Worm (Caenorhabditis elegans) whole organism, L1 larva: ENCODE measurements around the gene fbxb-75.

Source experiments
- C04F5.9 ChIP-seq: sonication (generic microtip); optimal IDR thresholded peaks from 2 replicates; lab custom pipeline; 2016; ENCODE audit warnings: missing genetic modification characterization, missing compliant biosample characterization
- C16A3.4 ChIP-seq: fragments of 150-350 bp; optimal IDR thresholded peaks from 2 replicates; lab custom pipeline; 2014; ENCODE audit warnings: missing biosample characterization, missing genetic modification characterization
- C34B4.2 ChIP-seq: sonication (generic microtip); optimal IDR thresholded peaks from 2 replicates; lab custom pipeline; 2017; ENCODE audit warnings: mild to moderate bottlenecking, missing genetic modification characterization, missing compliant biosample characterization
- F16B12.6 ChIP-seq: fragments of 150-350 bp; optimal IDR thresholded peaks from 2 replicates; lab custom pipeline; 2014; ENCODE audit warnings: missing biosample characterization, missing genetic modification characterization
- aha-1 ChIP-seq: fragments of 150-350 bp; optimal IDR thresholded peaks from 2 replicates; lab custom pipeline; 2014; ENCODE audit warnings: missing biosample characterization, missing genetic modification characterization
- alr-1 ChIP-seq: fragments of 200-800 bp; sonication (Bioruptor generic); optimal IDR thresholded peaks from 2 replicates; lab custom pipeline; 2018; ENCODE audit warnings: borderline replicate concordance, mild to moderate bottlenecking, missing genetic modification characterization, missing compliant biosample characterization
- aly-2 ChIP-seq: fragments of 150-350 bp; optimal IDR thresholded peaks from 2 replicates; lab custom pipeline; 2014; ENCODE audit warnings: missing biosample characterization, missing genetic modification characterization
- ama-1 ChIP-seq: fragments of 150-350 bp; optimal IDR thresholded peaks from 2 replicates; lab custom pipeline; 2014
- ceh-63 ChIP-seq: fragments of 200-800 bp; sonication (Bioruptor generic); optimal IDR thresholded peaks from 2 replicates; lab custom pipeline; 2018; ENCODE audit warnings: mild to moderate bottlenecking, missing genetic modification characterization, missing compliant biosample characterization
- ceh-90 ChIP-seq: sonication (generic microtip); optimal IDR thresholded peaks from 2 replicates; lab custom pipeline; 2016; ENCODE audit warnings: missing genetic modification characterization, missing compliant biosample characterization
- dsc-1 ChIP-seq: sonication (generic microtip); optimal IDR thresholded peaks from 2 replicates; lab custom pipeline; 2016; ENCODE audit warnings: mild to moderate bottlenecking, missing genetic modification characterization, missing compliant biosample characterization
- efl-1 ChIP-seq, 4 experiments: fragments of 150-350 bp; optimal IDR thresholded peaks in 3 of 4; peaks in 1 of 4; 1 replicate in 1 of 4; 2 replicates in 3 of 4; lab custom pipeline; 2014; ENCODE audit warnings: missing biosample characterization in 2 of 4, missing genetic modification characterization in 2 of 4, missing genetic modification reagents in 2 of 4
- efl-3 ChIP-seq: fragments of 200-800 bp; sonication (Bioruptor generic); optimal IDR thresholded peaks from 2 replicates; lab custom pipeline; 2018; ENCODE audit warnings: mild to moderate bottlenecking, missing genetic modification characterization, missing compliant biosample characterization
- egl-27 ChIP-seq, 2 experiments: fragments of 150-350 bp in 1 of 2; sonication (generic microtip); optimal IDR thresholded peaks; 3 replicates each; lab custom pipeline; 2017 to 2018; ENCODE audit warnings: missing biosample characterization in 2 of 2, missing genetic modification characterization in 2 of 2, missing genetic modification reagents in 2 of 2
- elt-2 ChIP-seq: sonication (generic microtip); optimal IDR thresholded peaks from 2 replicates; lab custom pipeline; 2016; ENCODE audit warnings: missing genetic modification characterization, mild to moderate bottlenecking, inconsistent platforms, missing compliant biosample characterization, missing genetic modification reagents
- elt-3 ChIP-seq, 6 experiments: fragments of 150-350 bp in 1 of 6; sonication (generic microtip); optimal IDR thresholded peaks; 2 replicates each; lab custom pipeline; 2017 to 2018; ENCODE audit warnings: missing biosample characterization in 6 of 6, missing genetic modification characterization in 6 of 6, inconsistent platforms in 1 of 6
- ets-5 ChIP-seq: fragments of 200-800 bp; sonication (Bioruptor generic); IDR thresholded peaks from 2 replicates; pipeline ENCODE4 v1.3.6; 2022; ENCODE audit warnings: missing genetic modification characterization, missing compliant biosample characterization
- fkh-8 ChIP-seq: sonication (generic microtip); optimal IDR thresholded peaks from 2 replicates; lab custom pipeline; 2016; ENCODE audit warnings: mild to moderate bottlenecking, missing genetic modification characterization, missing compliant biosample characterization
- hlh-4 ChIP-seq: sonication (generic microtip); optimal IDR thresholded peaks from 2 replicates; lab custom pipeline; 2016; ENCODE audit warnings: mild to moderate bottlenecking, missing genetic modification characterization, missing compliant biosample characterization
- jun-1 ChIP-seq: fragments of 150-350 bp; optimal IDR thresholded peaks from 2 replicates; lab custom pipeline; 2014; ENCODE audit warnings: missing biosample characterization, missing genetic modification reagents, missing genetic modification characterization
- lin-14 ChIP-seq: fragments of 200-800 bp; sonication (Bioruptor generic); optimal IDR thresholded peaks from 2 replicates; lab custom pipeline; 2018; ENCODE audit warnings: mild to moderate bottlenecking, missing genetic modification characterization, moderate library complexity, missing compliant biosample characterization
- lin-15B ChIP-seq: fragments of 150-350 bp; sonication (generic microtip); optimal IDR thresholded peaks from 3 replicates; lab custom pipeline; 2014; ENCODE audit warnings: missing biosample characterization, missing genetic modification characterization
- lin-35 ChIP-seq, 2 experiments: fragments of 150-350 bp; optimal IDR thresholded peaks; 2 replicates each; lab custom pipeline; 2014; ENCODE audit warnings: missing biosample characterization in 2 of 2, missing genetic modification characterization in 2 of 2, missing genetic modification reagents in 2 of 2
- lin-39 ChIP-seq: fragments of 150-350 bp; optimal IDR thresholded peaks from 2 replicates; lab custom pipeline; 2014; ENCODE audit warnings: missing biosample characterization, missing genetic modification reagents, missing genetic modification characterization
- mab-9 ChIP-seq: fragments of 200-800 bp; sonication (Bioruptor generic); IDR thresholded peaks from 2 replicates; pipeline ENCODE4 v1.3.6; 2022; ENCODE audit warnings: missing genetic modification reagents, missing genetic modification characterization, missing compliant biosample characterization
- mep-1 ChIP-seq: fragments of 150-350 bp; optimal IDR thresholded peaks from 2 replicates; lab custom pipeline; 2014; ENCODE audit warnings: missing biosample characterization, missing genetic modification characterization
- nhr-12 ChIP-seq: sonication (generic microtip); optimal IDR thresholded peaks from 2 replicates; lab custom pipeline; 2017; ENCODE audit warnings: missing biosample characterization, missing genetic modification characterization
- nhr-19 ChIP-seq: fragments of 200-800 bp; sonication (Bioruptor generic); conservative IDR thresholded peaks from 2 replicates; pipeline ENCODE4 v1.3.6; 2022; ENCODE audit warnings: missing genetic modification characterization, missing compliant biosample characterization
- nhr-20 ChIP-seq: sonication (generic microtip); optimal IDR thresholded peaks from 2 replicates; lab custom pipeline; 2016; ENCODE audit warnings: mild to moderate bottlenecking, missing genetic modification characterization, missing compliant biosample characterization
- nhr-237 ChIP-seq: fragments of 150-350 bp; optimal IDR thresholded peaks from 2 replicates; lab custom pipeline; 2014; ENCODE audit warnings: missing biosample characterization, missing genetic modification characterization
- nhr-28 ChIP-seq: fragments of 150-350 bp; optimal IDR thresholded peaks from 2 replicates; lab custom pipeline; 2014; ENCODE audit warnings: missing biosample characterization, missing genetic modification characterization
- nhr-47 ChIP-seq: sonication (generic microtip); optimal IDR thresholded peaks from 2 replicates; lab custom pipeline; 2016; ENCODE audit warnings: mild to moderate bottlenecking, missing genetic modification characterization, moderate library complexity, missing compliant biosample characterization
- nhr-76 ChIP-seq: sonication (generic microtip); optimal IDR thresholded peaks from 2 replicates; lab custom pipeline; 2017; ENCODE audit warnings: missing biosample characterization, missing genetic modification characterization
- nhr-77 ChIP-seq: fragments of 150-350 bp; optimal IDR thresholded peaks from 2 replicates; lab custom pipeline; 2014; ENCODE audit warnings: missing biosample characterization, missing genetic modification characterization
- nhr-85 ChIP-seq: sonication (generic microtip); peaks from one replicate; lab custom pipeline; 2016; ENCODE audit warnings: missing genetic modification characterization, inconsistent platforms, missing compliant biosample characterization
- rnt-1 ChIP-seq: sonication (generic microtip); optimal IDR thresholded peaks from 2 replicates; lab custom pipeline; 2016; ENCODE audit warnings: mild to moderate bottlenecking, missing genetic modification characterization, moderate library complexity, missing compliant biosample characterization
- snu-23 ChIP-seq: sonication (generic microtip); optimal IDR thresholded peaks from 2 replicates; lab custom pipeline; 2016; ENCODE audit warnings: missing genetic modification characterization, missing compliant biosample characterization
- sox-4 ChIP-seq: sonication (generic microtip); optimal IDR thresholded peaks from 2 replicates; lab custom pipeline; 2016; ENCODE audit warnings: missing genetic modification characterization, missing compliant biosample characterization
- sptf-1 ChIP-seq: fragments of 150-350 bp; optimal IDR thresholded peaks from 2 replicates; lab custom pipeline; 2014; ENCODE audit warnings: missing biosample characterization, missing genetic modification characterization
- sup-37 ChIP-seq: fragments of 200-800 bp; sonication (Bioruptor generic); optimal IDR thresholded peaks from 2 replicates; lab custom pipeline; 2018; ENCODE audit warnings: mild to moderate bottlenecking, missing genetic modification characterization, missing compliant biosample characterization
- swsn-7 ChIP-seq: sonication (generic microtip); optimal IDR thresholded peaks from 2 replicates; lab custom pipeline; 2016; ENCODE audit warnings: missing genetic modification characterization, missing compliant biosample characterization
- tbx-2 ChIP-seq: sonication (generic microtip); optimal IDR thresholded peaks from 2 replicates; lab custom pipeline; 2016; ENCODE audit warnings: missing genetic modification characterization, missing compliant biosample characterization
- tlp-1 ChIP-seq: fragments of 150-350 bp; optimal IDR thresholded peaks from 2 replicates; lab custom pipeline; 2014; ENCODE audit warnings: missing biosample characterization, missing genetic modification characterization
- unc-130 ChIP-seq: fragments of 150-350 bp; optimal IDR thresholded peaks from 2 replicates; lab custom pipeline; 2017; ENCODE audit warnings: missing biosample characterization, missing genetic modification characterization, inconsistent platforms
- unc-62 ChIP-seq: fragments of 150-350 bp; optimal IDR thresholded peaks from 2 replicates; lab custom pipeline; 2014; ENCODE audit warnings: missing biosample characterization, missing genetic modification reagents, missing genetic modification characterization
- vab-15 ChIP-seq: sonication (generic microtip); optimal IDR thresholded peaks from 2 replicates; lab custom pipeline; 2017; ENCODE audit warnings: missing genotype, mild to moderate bottlenecking, missing genetic modification characterization, missing compliant biosample characterization
- zag-1 ChIP-seq: fragments of 150-350 bp; optimal IDR thresholded peaks from 2 replicates; lab custom pipeline; 2014; ENCODE audit warnings: missing biosample characterization, missing genetic modification characterization
- zip-4 ChIP-seq: fragments of 200-800 bp; sonication (Bioruptor generic); optimal IDR thresholded peaks from 2 replicates; lab custom pipeline; 2018; ENCODE audit warnings: mild to moderate bottlenecking, missing genetic modification characterization, moderate library complexity, missing compliant biosample characterization
- ztf-11 ChIP-seq, 2 experiments: sonication (generic microtip); optimal IDR thresholded peaks; 2 replicates each; lab custom pipeline; 2016 to 2017; ENCODE audit warnings: missing genetic modification characterization in 2 of 2, missing biosample characterization in 1 of 2, missing compliant biosample characterization in 1 of 2

The fbxb-75 gene

ce11 chrIV:4407055-4407461, 33.9 kb downstream of the fbxb-75 start (continued):
- TF ChIP-seq C34B4.2 (tag; lab: Kevin White, UChicago) (peak; percentile 48), nhr-237 (tag; lab: Kevin White, UChicago) (no peak), ceh-63 (no peak), C16A3.4 (tag; lab: Kevin White, UChicago) (peak; percentile 3), aly-2 (tag; lab: Kevin White, UChicago) (no peak), swsn-7 (tag; lab: Kevin White, UChicago) (peak; percentile 43), lin-35 (GFP tag; optimal IDR thresholded peaks at IDR 0.05; lab: Kevin White, UChicago) (peak in 1 of 2 experiments; percentile 24), efl-1 (optimal IDR thresholded peaks at IDR 0.05; lab: Kevin White, UChicago) (peak; percentile 52 to 54), efl-1 (GFP tag; optimal IDR thresholded peaks at IDR 0.05 in 1 of 2; lab: Kevin White, UChicago) (peak; percentile 12 to 93), sup-37 (peak; percentile 68), nhr-19 (peak; percentile 64), ztf-11 (tag; optimal IDR thresholded peaks at IDR 0.05; lab: Kevin White, UChicago) (no peak), zag-1 (tag; lab: Kevin White, UChicago) (no peak), tlp-1 (tag; lab: Kevin White, UChicago) (no peak), F16B12.6 (tag; lab: Kevin White, UChicago) (no peak), elt-2 (tag; lab: Kevin White, UChicago) (peak; percentile 77), nhr-85 (tag; lab: Kevin White, UChicago) (peak; percentile 54), ama-1 (no peak), zip-4 (GFP tag; lab: Kevin White, UChicago) (peak; percentile 12), nhr-47 (tag; lab: Kevin White, UChicago) (peak; percentile 32), nhr-20 (tag; lab: Kevin White, UChicago) (peak; percentile 53)

ce11 chrIV:4406054-4406539, 34.9 kb downstream of the fbxb-75 start:
- peak in 1 of 2 experiments; percentile 58 for TF ChIP-seq egl-27 (tag; optimal IDR thresholded peaks at IDR 0.05; lab: Kevin White, UChicago)
- TF ChIP-seq aha-1 = no peak
- peak; percentile 72 for TF ChIP-seq tbx-2 (tag; lab: Kevin White, UChicago)
- no peak for TF ChIP-seq C34B4.2 (tag; lab: Kevin White, UChicago)
- TF ChIP-seq ceh-90 = no peak
- TF ChIP-seq nhr-28 (tag; lab: Kevin White, UChicago) = no peak
- TF ChIP-seq nhr-12 (tag; lab: Kevin White, UChicago) = no peak
- TF ChIP-seq ztf-11 (tag; optimal IDR thresholded peaks at IDR 0.05; lab: Kevin White, UChicago) = peak in 1 of 2 experiments; percentile 41
- TF ChIP-seq unc-130 = peak; percentile 81
- no peak for TF ChIP-seq unc-62 (GFP tag; lab: Kevin White, UChicago)
- no peak for TF ChIP-seq ets-5
- no peak for TF ChIP-seq efl-3 (GFP tag; lab: Kevin White, UChicago)
- TF ChIP-seq fkh-8 (tag; lab: Kevin White, UChicago) = peak; percentile 83
- peak; percentile 64 for TF ChIP-seq elt-2 (tag; lab: Kevin White, UChicago)
- TF ChIP-seq sptf-1 (tag; lab: Kevin White, UChicago) = no peak
- peak; percentile 71 to 82 for TF ChIP-seq efl-1 (optimal IDR thresholded peaks at IDR 0.05; lab: Kevin White, UChicago)
- peak; percentile 76 to 97 for TF ChIP-seq efl-1 (GFP tag; optimal IDR thresholded peaks at IDR 0.05 in 1 of 2; lab: Kevin White, UChicago)
- TF ChIP-seq jun-1 (tag; lab: Kevin White, UChicago) = no peak
- TF ChIP-seq mab-9 (GFP tag; lab: Robert Waterston, UW) = 0 out of 2 replicates have a peak, but pooled peaks have one; percentile 45
- TF ChIP-seq nhr-47 (tag; lab: Kevin White, UChicago) = peak; percentile 78
- peak; percentile 51 for TF ChIP-seq mep-1 (tag; lab: Kevin White, UChicago)
- peak; percentile 60 for TF ChIP-seq rnt-1 (tag; lab: Kevin White, UChicago)
- TF ChIP-seq nhr-85 (tag; lab: Kevin White, UChicago) = peak; percentile 91
- no peak for TF ChIP-seq nhr-237 (tag; lab: Kevin White, UChicago)
- peak; percentile 73 for TF ChIP-seq lin-15B (tag; lab: Kevin White, UChicago)
- peak; percentile 27 for TF ChIP-seq ama-1
- peak; percentile 63 for TF ChIP-seq vab-15 (tag; lab: Kevin White, UChicago)
- TF ChIP-seq alr-1 (tag; lab: Kevin White, UChicago) = no peak
- peak; percentile 30 for TF ChIP-seq dsc-1
- no peak for TF ChIP-seq lin-39 (tag; lab: Kevin White, UChicago)
- TF ChIP-seq snu-23 = peak; percentile 77
- peak; percentile 37 for TF ChIP-seq aly-2 (tag; lab: Kevin White, UChicago)
- peak; percentile 92 for TF ChIP-seq lin-14
- TF ChIP-seq nhr-77 (tag; lab: Kevin White, UChicago) = peak; percentile 52
- TF ChIP-seq sox-4 = peak; percentile 41
- peak; percentile 55 for TF ChIP-seq nhr-19
- TF ChIP-seq hlh-4 = no peak
- TF ChIP-seq elt-3 (tag; optimal IDR thresholded peaks at IDR 0.05; lab: Kevin White, UChicago) = peak in 1 of 6 experiments; percentile 49
- no peak for TF ChIP-seq C04F5.9
- TF ChIP-seq nhr-76 (tag; lab: Kevin White, UChicago) = no peak
